Worm (Caenorhabditis elegans): ENCODE data around the gene fbxc-18.
"Not testable (repeated sequence)": the region's sequence is repeated elsewhere in the genome, so short reads cannot be mapped to it uniquely, and the experiment has no call there.

The fbxc-18 gene

ce11 chrII:930871-931270, 36.0 kb downstream of the fbxc-18 start, which contains the start of gene fbxc-34:
Gene fbxc-34, plus strand, starts transcription at chrII:931171.
- not testable (repeated sequence) for TF ChIP-seq unc-62 (GFP tag; optimal IDR thresholded peaks at IDR 0.05); mab-9 (GFP tag; IDR thresholded peaks at IDR 0.05); ceh-63 (GFP tag; optimal IDR thresholded peaks at IDR 0.05)

- TF ChIP-seq isw-1 (GFP tag; IDR thresholded peaks at IDR 0.05) (no peak), efl-1 (optimal IDR thresholded peaks at IDR 0.05) (no peak), efl-1 (GFP tag; optimal IDR thresholded peaks at IDR 0.05 in 1 of 2) (peak in 1 of 2 experiments; percentile 15)
Observed at ce11 chrII:927331-927730, 39.5 kb downstream of the fbxc-18 start, which contains the start of gene R07C3.13. Gene R07C3.13, minus strand, starts transcription at chrII:927431.

- TF ChIP-seq efl-1 (optimal IDR thresholded peaks at IDR 0.05), result no peak
- peak in 1 of 2 experiments; percentile 17 for TF ChIP-seq efl-1 (GFP tag; optimal IDR thresholded peaks at IDR 0.05 in 1 of 2)
- no peak for TF ChIP-seq fkh-4 (tag; optimal IDR thresholded peaks at IDR 0.05; ENCODE audit: borderline replicate concordance)
- TF ChIP-seq aly-2 (tag; optimal IDR thresholded peaks at IDR 0.05), result no peak
- TF ChIP-seq ceh-90 (tag; optimal IDR thresholded peaks at IDR 0.05), result no peak
- no peak for TF ChIP-seq unc-30 (tag; optimal IDR thresholded peaks at IDR 0.05)
Observed at ce11 chrII:923521-923920, 43.3 kb downstream of the fbxc-18 start, which contains the start of gene fbxc-28. Gene fbxc-28, plus strand, starts transcription at chrII:923821.

- TF ChIP-seq lsy-2 (tag; optimal IDR thresholded peaks at IDR 0.05), result no peak
- TF ChIP-seq ceh-90 (tag; optimal IDR thresholded peaks at IDR 0.05), result no peak
- no peak for TF ChIP-seq ceh-82 (tag; optimal IDR thresholded peaks at IDR 0.05)
- TF ChIP-seq jun-1 (tag; optimal IDR thresholded peaks at IDR 0.05), result peak; percentile 13
- no peak for TF ChIP-seq pax-3 (tag; optimal IDR thresholded peaks at IDR 0.05)
- TF ChIP-seq unc-30 (tag; optimal IDR thresholded peaks at IDR 0.05), result no peak
- TF ChIP-seq elt-2 (tag; optimal IDR thresholded peaks at IDR 0.05), result peak; percentile 94
- no peak for TF ChIP-seq fos-1 (tag; optimal IDR thresholded peaks at IDR 0.05)
- TF ChIP-seq unc-62 (GFP tag; optimal IDR thresholded peaks at IDR 0.05), result no peak
Observed at ce11 chrII:922778-923177, 44.1 kb downstream of the fbxc-18 start.

ce11 chrII:920326-920725, 46.5 kb downstream of the fbxc-18 start:
- TF ChIP-seq elt-2 (tag; optimal IDR thresholded peaks at IDR 0.05) (peak; percentile 64), tbx-2 (tag; optimal IDR thresholded peaks at IDR 0.05) (no peak), alr-1 (tag; optimal IDR thresholded peaks at IDR 0.05; ENCODE audit: borderline replicate concordance) (no peak), egl-13 (tag; optimal IDR thresholded peaks at IDR 0.05) (no peak), egl-27 (tag; optimal IDR thresholded peaks at IDR 0.05) (no peak), efl-1 (optimal IDR thresholded peaks at IDR 0.05) (no peak), efl-1 (GFP tag; optimal IDR thresholded peaks at IDR 0.05 in 1 of 2) (peak in 1 of 2 experiments; percentile 52), skn-1 (tag; optimal IDR thresholded peaks at IDR 0.05) (no peak), ets-5 (GFP tag; IDR thresholded peaks at IDR 0.05) (no peak)

ce11 chrII:917324-917723, 49.5 kb downstream of the fbxc-18 start, which contains the start of gene fbxc-30:
Gene fbxc-30, plus strand, starts transcription at chrII:917624.
- TF ChIP-seq Y116A8C.19 (tag; optimal IDR thresholded peaks at IDR 0.05; ENCODE audit: borderline replicate concordance), result no peak
- TF ChIP-seq dpl-1 (GFP tag; optimal IDR thresholded peaks at IDR 0.05), result no peak
- TF ChIP-seq blmp-1 (tag; optimal IDR thresholded peaks at IDR 0.05), result no peak
- TF ChIP-seq skn-1 (tag; optimal IDR thresholded peaks at IDR 0.05), result no peak
- TF ChIP-seq lsy-2 (tag; optimal IDR thresholded peaks at IDR 0.05), result no peak
- TF ChIP-seq irx-1 (tag; optimal IDR thresholded peaks at IDR 0.05), result no peak
- no peak for TF ChIP-seq lin-14 (GFP tag; optimal IDR thresholded peaks at IDR 0.05)
- TF ChIP-seq snpc-4 (tag; optimal IDR thresholded peaks at IDR 0.05), result no peak
- TF ChIP-seq unc-130 (tag; optimal IDR thresholded peaks at IDR 0.05), result no peak
- no peak for TF ChIP-seq unc-98 (GFP tag; IDR thresholded peaks at IDR 0.05)
- TF ChIP-seq xbp-1 (tag; optimal IDR thresholded peaks at IDR 0.05), result no peak
- no peak for TF ChIP-seq pag-3 (tag; optimal IDR thresholded peaks at IDR 0.05; ENCODE audit: borderline replicate concordance, insufficient read depth)
- no peak for TF ChIP-seq efl-3 (GFP tag; optimal IDR thresholded peaks at IDR 0.05)
- TF ChIP-seq ztf-11 (tag; optimal IDR thresholded peaks at IDR 0.05), result no peak
- no peak for TF ChIP-seq ceh-82 (tag; optimal IDR thresholded peaks at IDR 0.05)
- no peak for TF ChIP-seq nhr-28 (tag; optimal IDR thresholded peaks at IDR 0.05)
